Fruit fly (Drosophila melanogaster) whole organism, prepupa: Measurements from ENCODE around the gene mh.

Experiments
- CG15336 ChIP-seq: fragments of 200-800 bp; sonication (Bioruptor generic); IDR thresholded peaks from 2 replicates; pipeline ENCODE4 v1.3.6; 2022; ENCODE audit warnings: missing biosample characterization, missing genetic modification characterization
- CG31627 ChIP-seq: fragments of 200-800 bp; sonication (Bioruptor generic); optimal IDR thresholded peaks from 3 replicates; lab custom pipeline; 2016; ENCODE audit warnings: missing biosample characterization, missing genetic modification characterization
- CG3919 ChIP-seq: fragments of 200-800 bp; sonication (Bioruptor generic); optimal IDR thresholded peaks from 3 replicates; lab custom pipeline; 2016; ENCODE audit warnings: missing biosample characterization, missing genetic modification characterization
- CG8319 ChIP-seq: fragments of 200-800 bp; sonication (Bioruptor generic); optimal IDR thresholded peaks from 3 replicates; lab custom pipeline; 2016; ENCODE audit warnings: missing biosample characterization, missing genetic modification characterization
- Eip78C ChIP-seq: fragments of 200-800 bp; sonication (Bioruptor generic); peaks from one replicate; lab custom pipeline; 2016; ENCODE audit warnings: missing biosample characterization, missing genetic modification characterization
- Hr38 ChIP-seq: sonication (Bioruptor generic); optimal IDR thresholded peaks from 2 replicates; lab custom pipeline; 2016; ENCODE audit warnings: missing biosample characterization, missing genetic modification characterization
- Hr39 ChIP-seq: fragments of 200-800 bp; sonication (Bioruptor generic); optimal IDR thresholded peaks from 2 replicates; lab custom pipeline; 2016; ENCODE audit warnings: missing biosample characterization, missing genetic modification characterization
- Sox102F ChIP-seq: fragments of 200-800 bp; sonication (Bioruptor generic); optimal IDR thresholded peaks from 2 replicates; lab custom pipeline; 2016; ENCODE audit warnings: missing biosample characterization, mild to moderate bottlenecking, missing genetic modification characterization
- dsx ChIP-seq: fragments of 200-800 bp; optimal IDR thresholded peaks from 3 replicates; lab custom pipeline; 2019; ENCODE audit warnings: missing biosample characterization, mild to moderate bottlenecking, missing genetic modification characterization, moderate library complexity; ENCODE audit not compliant: poor library complexity, severe bottlenecking
- net ChIP-seq: fragments of 200-800 bp; sonication (Bioruptor generic); optimal IDR thresholded peaks from 3 replicates; lab custom pipeline; 2016; ENCODE audit warnings: missing biosample characterization, missing genetic modification characterization
- spab ChIP-seq: fragments of 200-800 bp; sonication (Bioruptor generic); optimal IDR thresholded peaks from 2 replicates; lab custom pipeline; 2017; ENCODE audit warnings: missing biosample characterization, mild to moderate bottlenecking, missing genetic modification characterization, missing genetic modification reagents

mh gene

dm6 chrX:15441245-15441644 lies 34.0 kb downstream of the mh start, which contains the start of gene Cngl:
TSS of gene Cngl (minus strand) at chrX:15441252.
- no peak for TF ChIP-seq CG31627 (GFP tag; lab: Kevin White, UChicago)
- TF ChIP-seq net: no peak
- TF ChIP-seq dsx: no peak
- TF ChIP-seq Hr38 (GFP tag; lab: Kevin White, UChicago): no peak
- TF ChIP-seq Hr39 (GFP tag; lab: Kevin White, UChicago): no peak
- no peak for TF ChIP-seq spab (GFP tag; lab: Kevin White, UChicago)
- TF ChIP-seq CG15336 (GFP tag; lab: Robert Waterston, UW): no peak
- no peak for TF ChIP-seq CG3919 (GFP tag; lab: Kevin White, UChicago)
- no peak for TF ChIP-seq CG8319
- TF ChIP-seq Sox102F (GFP tag; lab: Kevin White, UChicago): no peak
- no peak for TF ChIP-seq Eip78C
